Fruit fly (Drosophila melanogaster) whole organism, prepupa: ENCODE data around the gene Gga.

Experiments
- Blimp-1 ChIP-seq: fragments of 200-800 bp; sonication (Bioruptor generic); optimal IDR thresholded peaks from 3 replicates; lab custom pipeline; 2017; ENCODE audit warnings: missing biosample characterization, missing genetic modification characterization, mild to moderate bottlenecking, moderate library complexity, missing genetic modification reagents
- CG10631 ChIP-seq: fragments of 200-800 bp; sonication (Bioruptor generic); optimal IDR thresholded peaks from 2 replicates; lab custom pipeline; 2016; ENCODE audit warnings: missing biosample characterization, missing genetic modification characterization
- CG10669 ChIP-seq: fragments of 200-800 bp; sonication (Bioruptor generic); optimal IDR thresholded peaks from 3 replicates; lab custom pipeline; 2018; ENCODE audit warnings: missing biosample characterization, mild to moderate bottlenecking, missing genetic modification characterization, moderate library complexity
- CG11294 ChIP-seq: fragments of 200-800 bp; sonication (Bioruptor generic); IDR thresholded peaks from 2 replicates; pipeline ENCODE4 v1.3.6; 2022; ENCODE audit warnings: missing biosample characterization, missing genetic modification characterization
- CG11762 ChIP-seq: fragments of 200-800 bp; sonication (Bioruptor generic); optimal IDR thresholded peaks from 3 replicates; lab custom pipeline; 2016; ENCODE audit warnings: missing biosample characterization, missing genetic modification characterization; ENCODE audit not compliant: insufficient read depth
- CG15336 ChIP-seq: fragments of 200-800 bp; sonication (Bioruptor generic); IDR thresholded peaks from 2 replicates; pipeline ENCODE4 v1.3.6; 2022; ENCODE audit warnings: missing biosample characterization, missing genetic modification characterization
- CG1621 ChIP-seq: fragments of 200-800 bp; sonication (Bioruptor generic); optimal IDR thresholded peaks from 3 replicates; lab custom pipeline; 2018; ENCODE audit warnings: missing biosample characterization, mild to moderate bottlenecking, missing genetic modification characterization
- CG3032 ChIP-seq: fragments of 200-800 bp; optimal IDR thresholded peaks from 2 replicates; lab custom pipeline; 2019; ENCODE audit warnings: missing biosample characterization, mild to moderate bottlenecking, missing genetic modification characterization, moderate library complexity
- CG32006 ChIP-seq: fragments of 200-800 bp; sonication (Bioruptor generic); optimal IDR thresholded peaks from 3 replicates; lab custom pipeline; 2017; ENCODE audit warnings: missing biosample characterization, mild to moderate bottlenecking, missing genetic modification characterization
- CG3919 ChIP-seq: fragments of 200-800 bp; sonication (Bioruptor generic); optimal IDR thresholded peaks from 3 replicates; lab custom pipeline; 2016; ENCODE audit warnings: missing biosample characterization, missing genetic modification characterization
- CG4318 ChIP-seq: fragments of 200-800 bp; sonication (Bioruptor generic); optimal IDR thresholded peaks from 3 replicates; lab custom pipeline; 2017; ENCODE audit warnings: missing biosample characterization, mild to moderate bottlenecking, missing genetic modification characterization
- CG6163 ChIP-seq: fragments of 200-800 bp; sonication (Bioruptor generic); IDR thresholded peaks from 3 replicates; pipeline ENCODE4 v1.3.6; 2022; ENCODE audit warnings: missing biosample characterization, missing genetic modification characterization
- CG6276 ChIP-seq: fragments of 200-800 bp; sonication (Bioruptor generic); optimal IDR thresholded peaks from 2 replicates; lab custom pipeline; 2017; ENCODE audit warnings: missing biosample characterization, mild to moderate bottlenecking, missing genetic modification characterization
- CG6792 ChIP-seq: fragments of 200-800 bp; sonication (Bioruptor generic); optimal IDR thresholded peaks from 3 replicates; lab custom pipeline; 2016; ENCODE audit warnings: missing biosample characterization, missing genetic modification characterization
- CG6808 ChIP-seq: fragments of 200-800 bp; sonication (Bioruptor generic); optimal IDR thresholded peaks from 3 replicates; lab custom pipeline; 2017; ENCODE audit warnings: missing biosample characterization, missing genetic modification characterization, mild to moderate bottlenecking, moderate library complexity, missing genetic modification reagents
- CG6854 ChIP-seq: fragments of 200-800 bp; sonication (Bioruptor generic); optimal IDR thresholded peaks from 2 replicates; lab custom pipeline; 2017; ENCODE audit warnings: missing biosample characterization, mild to moderate bottlenecking, missing genetic modification characterization
- CG7368 ChIP-seq: fragments of 200-800 bp; sonication (Bioruptor generic); optimal IDR thresholded peaks from 3 replicates; lab custom pipeline; 2016; ENCODE audit warnings: missing biosample characterization, missing genetic modification characterization
- CG8119 ChIP-seq: fragments of 200-800 bp; sonication (Bioruptor generic); IDR thresholded peaks from 3 replicates; pipeline ENCODE4 v1.3.6; 2022; ENCODE audit warnings: missing biosample characterization, missing genetic modification characterization
- CG8632 ChIP-seq: fragments of 200-800 bp; sonication (Bioruptor generic); optimal IDR thresholded peaks from 3 replicates; lab custom pipeline; 2016; ENCODE audit warnings: missing biosample characterization, missing genetic modification characterization
- CG9139 ChIP-seq: fragments of 200-800 bp; sonication (Bioruptor generic); optimal IDR thresholded peaks from 3 replicates; lab custom pipeline; 2017; ENCODE audit warnings: missing biosample characterization, mild to moderate bottlenecking, missing genetic modification characterization
- Eip75B ChIP-seq: fragments of 200-800 bp; sonication (Bioruptor generic); optimal IDR thresholded peaks from 3 replicates; lab custom pipeline; 2016; ENCODE audit warnings: missing biosample characterization, missing genetic modification characterization
- Eip78C ChIP-seq: fragments of 200-800 bp; sonication (Bioruptor generic); peaks from one replicate; lab custom pipeline; 2016; ENCODE audit warnings: missing biosample characterization, missing genetic modification characterization
- Eip93F ChIP-seq: fragments of 200-800 bp; sonication (Bioruptor generic); optimal IDR thresholded peaks from 2 replicates; lab custom pipeline; 2016; ENCODE audit warnings: missing biosample characterization, mild to moderate bottlenecking, missing genetic modification characterization
- Ets21C ChIP-seq: fragments of 200-800 bp; sonication (Bioruptor generic); optimal IDR thresholded peaks from 3 replicates; lab custom pipeline; 2016; ENCODE audit warnings: missing biosample characterization, missing genetic modification characterization
- Hr38 ChIP-seq: sonication (Bioruptor generic); optimal IDR thresholded peaks from 2 replicates; lab custom pipeline; 2016; ENCODE audit warnings: missing biosample characterization, missing genetic modification characterization
- Hr39 ChIP-seq: fragments of 200-800 bp; sonication (Bioruptor generic); optimal IDR thresholded peaks from 2 replicates; lab custom pipeline; 2016; ENCODE audit warnings: missing biosample characterization, missing genetic modification characterization
- Hr4 ChIP-seq: fragments of 200-800 bp; sonication (Bioruptor generic); optimal IDR thresholded peaks from 3 replicates; lab custom pipeline; 2016; ENCODE audit warnings: missing biosample characterization, missing genetic modification characterization
- Lpt ChIP-seq: fragments of 200-800 bp; sonication (Bioruptor generic); optimal IDR thresholded peaks from 3 replicates; lab custom pipeline; 2016; ENCODE audit warnings: missing biosample characterization, missing genetic modification characterization
- Met ChIP-seq: fragments of 200-800 bp; sonication (Bioruptor generic); optimal IDR thresholded peaks from 3 replicates; lab custom pipeline; 2016; ENCODE audit warnings: missing biosample characterization, missing genetic modification characterization
- OdsH ChIP-seq: fragments of 200-800 bp; sonication (Bioruptor generic); optimal IDR thresholded peaks from 3 replicates; lab custom pipeline; 2016; ENCODE audit warnings: missing biosample characterization, missing genetic modification characterization
- Smox ChIP-seq: fragments of 200-800 bp; sonication (Bioruptor generic); optimal IDR thresholded peaks from 3 replicates; lab custom pipeline; 2016; ENCODE audit warnings: missing biosample characterization, missing genetic modification characterization
- Sox102F ChIP-seq: fragments of 200-800 bp; sonication (Bioruptor generic); optimal IDR thresholded peaks from 2 replicates; lab custom pipeline; 2016; ENCODE audit warnings: missing biosample characterization, mild to moderate bottlenecking, missing genetic modification characterization
- Sox14 ChIP-seq: fragments of 200-800 bp; sonication (Bioruptor generic); optimal IDR thresholded peaks from 3 replicates; lab custom pipeline; 2016; ENCODE audit warnings: missing biosample characterization, missing genetic modification characterization
- Sox15 ChIP-seq: fragments of 200-800 bp; sonication (Bioruptor generic); optimal IDR thresholded peaks from 3 replicates; lab custom pipeline; 2016; ENCODE audit warnings: missing biosample characterization, missing genetic modification characterization
- achi ChIP-seq: fragments of 200-800 bp; sonication (Bioruptor generic); optimal IDR thresholded peaks from 3 replicates; lab custom pipeline; 2016; ENCODE audit warnings: missing biosample characterization, missing genetic modification characterization
- acj6 ChIP-seq: fragments of 200-800 bp; sonication (Bioruptor generic); optimal IDR thresholded peaks from 3 replicates; lab custom pipeline; 2016; ENCODE audit warnings: missing biosample characterization, missing genetic modification characterization
- cyc ChIP-seq: fragments of 200-800 bp; sonication (Bioruptor generic); optimal IDR thresholded peaks from 3 replicates; lab custom pipeline; 2016; ENCODE audit warnings: missing biosample characterization, missing genetic modification characterization
- dac ChIP-seq: fragments of 200-800 bp; sonication (Bioruptor generic); optimal IDR thresholded peaks from 2 replicates; lab custom pipeline; 2017; ENCODE audit warnings: missing biosample characterization, mild to moderate bottlenecking, missing genetic modification characterization
- dsx ChIP-seq: fragments of 200-800 bp; optimal IDR thresholded peaks from 3 replicates; lab custom pipeline; 2019; ENCODE audit warnings: missing biosample characterization, mild to moderate bottlenecking, missing genetic modification characterization, moderate library complexity; ENCODE audit not compliant: poor library complexity, severe bottlenecking
- eg ChIP-seq: fragments of 200-800 bp; sonication (Bioruptor generic); IDR thresholded peaks from 3 replicates; pipeline ENCODE4 v1.3.6; 2022; ENCODE audit warnings: missing biosample characterization, missing genetic modification characterization
- esn ChIP-seq: fragments of 200-800 bp; sonication (Bioruptor generic); optimal IDR thresholded peaks from 2 replicates; lab custom pipeline; 2016; ENCODE audit warnings: missing biosample characterization, mild to moderate bottlenecking, missing genetic modification characterization, moderate library complexity
- fd59A ChIP-seq: fragments of 200-800 bp; sonication (Bioruptor generic); optimal IDR thresholded peaks from 2 replicates; lab custom pipeline; 2017; ENCODE audit warnings: missing biosample characterization, mild to moderate bottlenecking, missing genetic modification characterization, missing genetic modification reagents
- fd85E ChIP-seq: fragments of 200-800 bp; sonication (Bioruptor generic); optimal IDR thresholded peaks from 3 replicates; lab custom pipeline; 2016; ENCODE audit warnings: missing biosample characterization, missing genetic modification characterization
- fkh ChIP-seq: fragments of 200-800 bp; sonication (Bioruptor generic); optimal IDR thresholded peaks from 3 replicates; lab custom pipeline; 2017; ENCODE audit warnings: missing biosample characterization, mild to moderate bottlenecking, missing genetic modification characterization, moderate library complexity
- lz ChIP-seq: fragments of 200-800 bp; sonication (Bioruptor generic); optimal IDR thresholded peaks from 3 replicates; lab custom pipeline; 2016; ENCODE audit warnings: missing biosample characterization, missing genetic modification characterization
- net ChIP-seq: fragments of 200-800 bp; sonication (Bioruptor generic); optimal IDR thresholded peaks from 3 replicates; lab custom pipeline; 2016; ENCODE audit warnings: missing biosample characterization, missing genetic modification characterization
- pdm3 ChIP-seq: fragments of 200-800 bp; sonication (Bioruptor generic); optimal IDR thresholded peaks from 3 replicates; lab custom pipeline; 2016; ENCODE audit warnings: missing biosample characterization, missing genetic modification characterization
- salr ChIP-seq, 2 experiments: fragments of 200-800 bp; sonication (Bioruptor generic); optimal IDR thresholded peaks; 3 replicates each; lab custom pipeline; 2016 to 2018; ENCODE audit warnings: missing biosample characterization in 2 of 2, missing genetic modification characterization in 2 of 2, mild to moderate bottlenecking in 1 of 2
- svp ChIP-seq: fragments of 200-800 bp; sonication (Bioruptor generic); peaks from one replicate; lab custom pipeline; 2016; ENCODE audit warnings: missing biosample characterization, missing genetic modification characterization
- topi ChIP-seq: fragments of 200-800 bp; sonication (Bioruptor generic); optimal IDR thresholded peaks from 3 replicates; lab custom pipeline; 2016; ENCODE audit warnings: missing biosample characterization, missing genetic modification characterization

Gga gene

DNA sequence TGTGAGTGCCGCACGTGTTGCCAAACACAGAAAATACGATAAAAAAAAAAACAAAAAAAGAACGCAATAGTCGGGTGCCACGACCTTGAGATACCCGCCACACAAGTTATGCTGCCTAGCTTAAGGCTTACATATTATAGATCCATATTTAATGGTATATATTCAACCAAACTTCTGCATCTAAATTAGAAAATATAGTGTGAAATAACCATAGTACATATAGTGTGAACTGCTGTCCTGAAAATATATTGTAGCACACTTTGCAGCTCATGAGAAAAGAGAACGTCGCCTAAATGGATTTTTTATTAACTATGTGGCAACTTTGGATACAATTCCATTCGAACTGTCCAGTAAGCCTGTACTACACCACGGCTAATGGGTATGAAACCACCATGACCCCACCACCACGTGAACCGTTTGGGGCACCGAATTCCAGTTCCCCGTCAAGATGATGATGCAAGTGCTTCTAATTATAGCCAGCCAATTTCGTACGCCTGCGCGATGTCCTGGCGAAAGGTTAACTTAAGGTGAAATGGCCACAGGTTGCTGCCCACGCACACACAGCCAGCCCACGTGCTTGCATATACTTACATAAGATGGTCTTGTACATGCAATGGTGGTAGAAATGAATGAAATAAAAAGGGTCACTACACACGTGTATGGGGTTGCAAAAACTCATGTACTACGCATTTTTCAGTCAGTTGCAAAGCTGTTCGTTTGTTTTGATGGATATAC lies 580 bp upstream of the Gga start:
- peak; percentile 76 for TF ChIP-seq esn (GFP tag; lab: Kevin White, UChicago)
- TF ChIP-seq CG6854 (GFP tag; lab: Kevin White, UChicago): no peak
- TF ChIP-seq Hr38 (GFP tag; lab: Kevin White, UChicago): no peak
- TF ChIP-seq Hr4 (GFP tag; lab: Kevin White, UChicago): no peak
- peak; percentile 59 for TF ChIP-seq Ets21C
- TF ChIP-seq CG7368 (GFP tag; lab: Kevin White, UChicago): peak; percentile 64
- peak; percentile 88 for TF ChIP-seq svp (GFP tag; lab: Kevin White, UChicago)
- no peak for TF ChIP-seq CG10631 (GFP tag; lab: Kevin White, UChicago)
- peak; percentile 74 for TF ChIP-seq lz
- peak; percentile 71; the same call in 2 of the 3 replicates for TF ChIP-seq CG8119 (GFP tag; lab: Robert Waterston, UW)
- TF ChIP-seq CG6163: peak; percentile 73; the same call in 2 of the 3 replicates
- peak; percentile 79 for TF ChIP-seq pdm3 (GFP tag; lab: Kevin White, UChicago)
- TF ChIP-seq Sox15 (GFP tag; lab: Kevin White, UChicago): peak; percentile 26
- TF ChIP-seq topi (GFP tag; lab: Kevin White, UChicago): peak; percentile 81
- TF ChIP-seq Eip78C: peak; percentile 94
- no peak for TF ChIP-seq Sox102F
- peak; percentile 85 for TF ChIP-seq Hr39 (GFP tag; lab: Kevin White, UChicago)
- TF ChIP-seq CG1621 (tag; lab: Kevin White, UChicago): peak; percentile 49
- peak; percentile 79 for TF ChIP-seq Sox14 (GFP tag; lab: Kevin White, UChicago)
- peak; percentile 76 for TF ChIP-seq Smox (GFP tag; lab: Kevin White, UChicago)
- TF ChIP-seq eg (GFP tag; lab: Robert Waterston, UW): peak; percentile 63
- peak; percentile 71 for TF ChIP-seq CG6792 (GFP tag; lab: Kevin White, UChicago)
- TF ChIP-seq CG3032: peak; percentile 63
- peak; percentile 90 for TF ChIP-seq Met
- peak; percentile 77 for TF ChIP-seq cyc (GFP tag; lab: Kevin White, UChicago)
- TF ChIP-seq dac: peak; percentile 61
- peak; percentile 76 for TF ChIP-seq achi (GFP tag; lab: Kevin White, UChicago)
- TF ChIP-seq salr (GFP tag; optimal IDR thresholded peaks at IDR 0.05; lab: Kevin White, UChicago): peak in 1 of 2 experiments; percentile 61
- peak; percentile 11 for TF ChIP-seq Eip93F (GFP tag; lab: Kevin White, UChicago)
- TF ChIP-seq net (GFP tag; lab: Kevin White, UChicago): peak; percentile 66
- TF ChIP-seq fd85E: no peak
- TF ChIP-seq fd59A (GFP tag; lab: Kevin White, UChicago): peak; percentile 60
- peak; percentile 72 for TF ChIP-seq OdsH
- peak; percentile 75 for TF ChIP-seq CG3919 (GFP tag; lab: Kevin White, UChicago)
- TF ChIP-seq CG10669 (GFP tag; lab: Kevin White, UChicago): peak; percentile 66
- peak; percentile 13 for TF ChIP-seq fkh
- peak; percentile 71 for TF ChIP-seq acj6 (GFP tag; lab: Kevin White, UChicago)
- TF ChIP-seq CG11294 (GFP tag; lab: Robert Waterston, UW): peak; percentile 27; the same call in 1 of the 2 replicates
- TF ChIP-seq CG11762 (GFP tag; lab: Kevin White, UChicago): peak; percentile 68
- peak; percentile 34 for TF ChIP-seq CG9139 (GFP tag; lab: Kevin White, UChicago)
- peak; percentile 46 for TF ChIP-seq dsx (GFP tag; lab: Kevin White, UChicago)
- TF ChIP-seq CG8632 (GFP tag; lab: Kevin White, UChicago): peak; percentile 63
- peak; percentile 70 for TF ChIP-seq Lpt (GFP tag; lab: Kevin White, UChicago)
- no peak for TF ChIP-seq CG4318 (GFP tag; lab: Kevin White, UChicago)
- TF ChIP-seq Blimp-1: no peak
- peak; percentile 68 for TF ChIP-seq CG15336 (GFP tag; lab: Robert Waterston, UW)
- TF ChIP-seq CG6808 (GFP tag; lab: Kevin White, UChicago): peak; percentile 3
- no peak for TF ChIP-seq CG6276 (GFP tag; lab: Kevin White, UChicago)
- peak; percentile 80 for TF ChIP-seq Eip75B (GFP tag; lab: Kevin White, UChicago)
- peak; percentile 84 for TF ChIP-seq CG32006
